Worm (Caenorhabditis elegans) whole organism, mixed stage, embryonic: ENCODE measurements around the gene F32D8.15.

Source experiments
- bed-3 ChIP-seq: fragments of 200-800 bp; sonication (Bioruptor generic); optimal IDR thresholded peaks from 3 replicates; lab custom pipeline; 2018; ENCODE audit warnings: mild to moderate bottlenecking, missing genetic modification characterization, moderate library complexity, missing compliant biosample characterization
- elt-1 ChIP-seq: sonication (generic microtip); optimal IDR thresholded peaks from 2 replicates; lab custom pipeline; 2017; ENCODE audit warnings: missing genetic modification characterization, mild to moderate bottlenecking, missing compliant biosample characterization, antibody characterized with exemption, moderate library complexity, borderline replicate concordance; ENCODE audit not compliant: insufficient read depth
- lin-32 ChIP-seq: fragments of 200-800 bp; sonication (Bioruptor generic); optimal IDR thresholded peaks from 2 replicates; lab custom pipeline; 2018; ENCODE audit warnings: mild to moderate bottlenecking, missing genetic modification characterization, missing compliant biosample characterization
- mep-1 ChIP-seq: fragments of 150-350 bp; optimal IDR thresholded peaks from 2 replicates; lab custom pipeline; 2017; ENCODE audit warnings: missing biosample characterization, missing genetic modification reagents, missing genetic modification characterization, inconsistent platforms
- mls-2 ChIP-seq: sonication (generic microtip); optimal IDR thresholded peaks from 2 replicates; lab custom pipeline; 2016; ENCODE audit warnings: mild to moderate bottlenecking, missing genetic modification characterization, moderate library complexity, missing compliant biosample characterization
- nhr-12 ChIP-seq: fragments of 150-350 bp; optimal IDR thresholded peaks from 2 replicates; lab custom pipeline; 2014; ENCODE audit warnings: missing biosample characterization, missing genetic modification characterization
- nhr-237 ChIP-seq: fragments of 150-350 bp; optimal IDR thresholded peaks from 2 replicates; lab custom pipeline; 2014; ENCODE audit warnings: missing biosample characterization, missing genetic modification characterization
- pha-4 ChIP-seq: fragments of 150-350 bp; optimal IDR thresholded peaks from 2 replicates; lab custom pipeline; 2018; ENCODE audit warnings: missing biosample characterization, missing genetic modification reagents, missing genetic modification characterization
- snpc-4 ChIP-seq: fragments of 150-350 bp; optimal IDR thresholded peaks from 2 replicates; lab custom pipeline; 2014; ENCODE audit warnings: missing biosample characterization, missing genetic modification characterization
- ztf-11 ChIP-seq: fragments of 150-350 bp; optimal IDR thresholded peaks from 2 replicates; lab custom pipeline; 2014; ENCODE audit warnings: missing biosample characterization, missing genetic modification characterization

DNA sequence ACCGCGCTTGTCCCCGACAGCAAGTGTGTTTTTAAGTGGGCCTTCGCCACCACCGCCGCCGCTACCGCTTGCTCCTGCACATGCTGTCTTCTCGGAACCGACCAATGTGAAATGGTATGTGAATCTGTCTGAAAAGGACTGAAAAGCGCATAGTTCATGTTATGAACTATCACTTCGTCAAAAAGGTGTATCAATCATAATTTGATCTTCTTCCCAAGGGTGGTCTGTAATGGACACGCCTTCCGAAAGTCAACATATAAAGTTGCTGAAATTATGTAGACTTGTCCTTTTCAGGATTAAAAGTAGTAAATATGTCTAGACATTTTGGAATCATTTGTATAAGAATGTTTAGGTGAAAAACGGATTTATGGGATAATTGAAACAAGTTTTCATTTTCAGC lies 38.3 kb downstream of the F32D8.15 start, which contains the start of gene zip-9:
- no peak for TF ChIP-seq mep-1 (tag; lab: Kevin White, UChicago)
- TF ChIP-seq snpc-4 (tag; lab: Kevin White, UChicago), result no peak
- no peak for TF ChIP-seq mls-2 (tag; lab: Kevin White, UChicago)
- TF ChIP-seq nhr-237 (tag; lab: Kevin White, UChicago), result no peak
- no peak for TF ChIP-seq elt-1 (tag; lab: Kevin White, UChicago)
- no peak for TF ChIP-seq pha-4
- no peak for TF ChIP-seq bed-3 (GFP tag; lab: Kevin White, UChicago)
- TF ChIP-seq ztf-11 (tag; lab: Kevin White, UChicago), result no peak
- TF ChIP-seq nhr-12, result no peak
- TF ChIP-seq lin-32 (GFP tag; lab: Kevin White, UChicago), result no peak
